Worm (Caenorhabditis elegans): ENCODE results near the gene Y76A2B.4.

The Y76A2B.4 gene

ce11 chrIII:13526191-13526590 is 20.4 kb downstream of the Y76A2B.4 start:
- TF ChIP-seq odd-2 (tag; optimal IDR thresholded peaks at IDR 0.05) (no peak), unc-86 (tag; optimal IDR thresholded peaks at IDR 0.05) (no peak), rnt-1 (tag; optimal IDR thresholded peaks at IDR 0.05) (no peak), zip-5 (tag; optimal IDR thresholded peaks at IDR 0.05) (no peak), npax-4 (tag; optimal IDR thresholded peaks at IDR 0.05) (no peak), ceh-2 (tag; optimal IDR thresholded peaks at IDR 0.05) (no peak), K02D7.2 (tag; optimal IDR thresholded peaks at IDR 0.05) (no peak), unc-55 (GFP tag; optimal IDR thresholded peaks at IDR 0.05) (no peak), pros-1 (tag; optimal IDR thresholded peaks at IDR 0.05) (no peak)

- TF ChIP-seq ceh-19 (GFP tag; optimal IDR thresholded peaks at IDR 0.05) (peak; percentile 34), sox-4 (tag; optimal IDR thresholded peaks at IDR 0.05) (peak; percentile 7), unc-55 (GFP tag; optimal IDR thresholded peaks at IDR 0.05) (no peak), fkh-6 (tag; optimal IDR thresholded peaks at IDR 0.05) (no peak), T23F11.4 (GFP tag; optimal IDR thresholded peaks at IDR 0.05) (no peak), unc-42 (tag; optimal IDR thresholded peaks at IDR 0.05) (peak; percentile 90), ceh-45 (GFP tag; IDR thresholded peaks at IDR 0.05) (0 out of 2 replicates have a peak, but pooled peaks have one; percentile 19), K09A11.1 (tag; optimal IDR thresholded peaks at IDR 0.05; ENCODE audit: insufficient read depth) (no peak), ceh-34 (tag; optimal IDR thresholded peaks at IDR 0.05) (peak; percentile 24)
Observed at ce11 chrIII:13525118-13525839, 21.3 kb downstream of the Y76A2B.4 start.

- no peak for TF ChIP-seq mec-3 (tag; optimal IDR thresholded peaks at IDR 0.05; ENCODE audit: borderline replicate concordance)
- no peak for TF ChIP-seq pag-3 (tag; optimal IDR thresholded peaks at IDR 0.05; ENCODE audit: borderline replicate concordance)
- TF ChIP-seq pqm-1 (tag; optimal IDR thresholded peaks at IDR 0.05): no peak
- no peak for TF ChIP-seq fkh-10 (GFP tag; optimal IDR thresholded peaks at IDR 0.05)
Observed at ce11 chrIII:13524021-13524420, 22.6 kb downstream of the Y76A2B.4 start, which contains the start of gene pod-1. Gene pod-1, minus strand, starts transcription at chrIII:13524121.

ce11 chrIII:13518437-13518836 is 28.1 kb downstream of the Y76A2B.4 start:
- no peak for TF ChIP-seq ceh-19 (GFP tag; optimal IDR thresholded peaks at IDR 0.05)
- no peak for TF ChIP-seq hlh-8 (tag; optimal IDR thresholded peaks at IDR 0.05)
- TF ChIP-seq sox-2 (GFP tag; IDR thresholded peaks at IDR 0.05): no peak
- no peak for TF ChIP-seq syd-9 (tag; optimal IDR thresholded peaks at IDR 0.05)
- TF ChIP-seq unc-86 (tag; optimal IDR thresholded peaks at IDR 0.05): no peak
- TF ChIP-seq ceh-2 (tag; optimal IDR thresholded peaks at IDR 0.05): no peak
- no peak for TF ChIP-seq lin-11 (tag; optimal IDR thresholded peaks at IDR 0.05)
- no peak for TF ChIP-seq nhr-11 (tag; optimal IDR thresholded peaks at IDR 0.05)
- no peak for TF ChIP-seq ceh-34 (tag; optimal IDR thresholded peaks at IDR 0.05)
- no peak for TF ChIP-seq fax-1 (tag; optimal IDR thresholded peaks at IDR 0.05)
- no peak for TF ChIP-seq nfya-1 (tag; optimal IDR thresholded peaks at IDR 0.05)
- no peak for TF ChIP-seq ceh-18 (tag; optimal IDR thresholded peaks at IDR 0.05)

- TF ChIP-seq nhr-232 (tag; optimal IDR thresholded peaks at IDR 0.05) (no peak), nfya-1 (tag; optimal IDR thresholded peaks at IDR 0.05) (no peak), hlh-13 (GFP tag; optimal IDR thresholded peaks at IDR 0.05) (no peak), elt-4 (tag; optimal IDR thresholded peaks at IDR 0.05) (no peak), pha-4 (tag; optimal IDR thresholded peaks at IDR 0.05) (no peak), ceh-24 (tag; optimal IDR thresholded peaks at IDR 0.05) (no peak), T23F11.4 (GFP tag; optimal IDR thresholded peaks at IDR 0.05) (no peak)
Observed at ce11 chrIII:13514470-13514869, 32.1 kb downstream of the Y76A2B.4 start, which contains the start of gene mlh-1. Gene mlh-1, minus strand, starts transcription at chrIII:13514570.
